Worm (Caenorhabditis elegans) whole organism, young adult: ENCODE measurements around the gene F08B12.11.

Experiments used
- F22D6.2 ChIP-seq: sonication (generic microtip); optimal IDR thresholded peaks from 2 replicates; lab custom pipeline; 2016; ENCODE audit warnings: mild to moderate bottlenecking, missing genetic modification characterization, missing compliant biosample characterization
- F52B5.7 ChIP-seq: sonication (generic microtip); optimal IDR thresholded peaks from 2 replicates; lab custom pipeline; 2016; ENCODE audit warnings: mild to moderate bottlenecking, missing genetic modification characterization, missing compliant biosample characterization
- T26A5.8 ChIP-seq: sonication (generic microtip); optimal IDR thresholded peaks from 2 replicates; lab custom pipeline; 2016; ENCODE audit warnings: missing genetic modification characterization, missing compliant biosample characterization
- Y95B8A.8 ChIP-seq: fragments of 200-800 bp; sonication (Bioruptor generic); IDR thresholded peaks from 2 replicates; pipeline ENCODE4 v1.3.6; 2022; ENCODE audit warnings: missing genetic modification reagents, missing genetic modification characterization, missing compliant biosample characterization
- bed-1 ChIP-seq: fragments of 200-800 bp; sonication (Bioruptor generic); IDR thresholded peaks from 2 replicates; pipeline ENCODE4 v1.3.6; 2022; ENCODE audit warnings: missing genetic modification reagents, missing genetic modification characterization, missing compliant biosample characterization
- dpl-1 ChIP-seq: fragments of 150-350 bp; optimal IDR thresholded peaks from 2 replicates; lab custom pipeline; 2014; ENCODE audit warnings: missing biosample characterization, missing genetic modification reagents, missing genetic modification characterization
- egrh-3 ChIP-seq: fragments of 200-800 bp; sonication (Bioruptor generic); IDR thresholded peaks from 2 replicates; pipeline ENCODE4 v1.3.6; 2022; ENCODE audit warnings: missing genetic modification reagents, missing genetic modification characterization, missing compliant biosample characterization
- lir-1 ChIP-seq: fragments of 200-800 bp; sonication (Bioruptor generic); conservative IDR thresholded peaks from 2 replicates; pipeline ENCODE4 v1.3.6; 2022; ENCODE audit warnings: missing genetic modification reagents, missing genetic modification characterization, missing compliant biosample characterization
- madf-3 ChIP-seq: fragments of 200-800 bp; sonication (Bioruptor generic); IDR thresholded peaks from 2 replicates; pipeline ENCODE4 v1.3.6; 2022; ENCODE audit warnings: missing genetic modification reagents, missing genetic modification characterization, missing compliant biosample characterization
- nhr-27 ChIP-seq: fragments of 200-800 bp; sonication (Bioruptor generic); optimal IDR thresholded peaks from 2 replicates; lab custom pipeline; 2018; ENCODE audit warnings: mild to moderate bottlenecking, missing genetic modification characterization, moderate library complexity, missing compliant biosample characterization
- rec-8 ChIP-seq, 2 experiments: sonication (generic microtip); optimal IDR thresholded peaks; 2 replicates each; lab custom pipeline; 2016; ENCODE audit warnings: mild to moderate bottlenecking in 2 of 2, missing genetic modification characterization in 2 of 2, missing genetic modification reagents in 2 of 2, missing genotype in 2 of 2, missing biosample characterization in 1 of 2, missing compliant biosample characterization in 1 of 2, moderate library complexity in 1 of 2
- rpc-1 ChIP-seq, 2 experiments: fragments of 150-350 bp in 1 of 2; sonication (generic microtip) in 1 of 2; optimal IDR thresholded peaks; 2 replicates each; lab custom pipeline; 2014 to 2018; ENCODE audit warnings: missing biosample characterization in 1 of 2, missing genetic modification characterization in 1 of 2, missing genetic modification reagents in 1 of 2, missing genotype in 1 of 2
- snpc-4 ChIP-seq, 5 experiments: fragments of 150-350 bp in 1 of 5; sonication (generic microtip) in 4 of 5; optimal IDR thresholded peaks; 2 replicates each; lab custom pipeline; 2014 to 2018; ENCODE audit warnings: missing genetic modification characterization in 5 of 5, missing biosample characterization in 3 of 5, antibody characterized with exemption in 2 of 5, mild to moderate bottlenecking in 2 of 5, missing compliant biosample characterization in 2 of 5, missing genotype in 2 of 5, moderate library complexity in 2 of 5, missing genetic modification reagents in 1 of 5
- unc-62 ChIP-seq: fragments of 150-350 bp; optimal IDR thresholded peaks from 2 replicates; lab custom pipeline; 2014; ENCODE audit warnings: missing biosample characterization, missing genetic modification reagents, missing genetic modification characterization

- TF ChIP-seq Y95B8A.8 (GFP tag; lab: Robert Waterston, UW) (no peak), lir-1 (GFP tag; lab: Robert Waterston, UW) (no peak), unc-62 (GFP tag; lab: Kevin White, UChicago) (no peak), nhr-27 (tag; lab: Kevin White, UChicago) (no peak), snpc-4 (GFP tag; optimal IDR thresholded peaks at IDR 0.05; lab: Kevin White, UChicago) (no peak), snpc-4 (tag; optimal IDR thresholded peaks at IDR 0.05; lab: Kevin White, UChicago) (no peak), rpc-1 (optimal IDR thresholded peaks at IDR 0.05; lab: Kevin White, UChicago) (no peak), rpc-1 (tag; optimal IDR thresholded peaks at IDR 0.05; lab: Kevin White, UChicago) (no peak), dpl-1 (GFP tag; lab: Kevin White, UChicago) (no peak), F52B5.7 (tag; lab: Kevin White, UChicago) (no peak), rec-8 (tag; optimal IDR thresholded peaks at IDR 0.05; lab: Kevin White, UChicago) (no peak), F22D6.2 (tag; lab: Kevin White, UChicago) (no peak), T26A5.8 (tag; lab: Kevin White, UChicago) (no peak), egrh-3 (no peak), bed-1 (GFP tag; lab: Robert Waterston, UW) (no peak), madf-3 (GFP tag; lab: Robert Waterston, UW) (no peak)
Observed at ce11 chrX:11344899-11345298, 40.0 kb upstream of the F08B12.11 start.
